Fruit fly (Drosophila melanogaster) whole organism, embryonic: ENCODE data around the gene Cyp9f2.

Experiments
- Blimp-1 ChIP-seq: fragments of 200-800 bp; sonication (Bioruptor generic); optimal IDR thresholded peaks from 3 replicates; lab custom pipeline; 2018; ENCODE audit warnings: missing biosample characterization, missing genetic modification characterization, mild to moderate bottlenecking, moderate library complexity, missing genetic modification reagents
- CG10147 ChIP-seq: fragments of 200-800 bp; sonication (Bioruptor generic); optimal IDR thresholded peaks from 2 replicates; lab custom pipeline; 2019; ENCODE audit warnings: missing biosample characterization, mild to moderate bottlenecking, missing genetic modification characterization, moderate library complexity
- CG10431 ChIP-seq: fragments of 200-800 bp; sonication (Bioruptor generic); optimal IDR thresholded peaks from 3 replicates; lab custom pipeline; 2018; ENCODE audit warnings: missing biosample characterization, mild to moderate bottlenecking, missing genetic modification characterization
- CG11093 ChIP-seq: fragments of 200-800 bp; sonication (Bioruptor generic); IDR thresholded peaks from 3 replicates; pipeline ENCODE4 v1.3.6; 2022; ENCODE audit warnings: missing biosample characterization, missing genetic modification characterization
- CG12155 ChIP-seq: fragments of 200-800 bp; sonication (Bioruptor generic); optimal IDR thresholded peaks from 3 replicates; lab custom pipeline; 2016; ENCODE audit warnings: missing biosample characterization, missing genetic modification characterization
- CG12942 ChIP-seq: fragments of 200-800 bp; sonication (Bioruptor generic); optimal IDR thresholded peaks from 3 replicates; lab custom pipeline; 2016; ENCODE audit warnings: missing biosample characterization, missing genetic modification characterization
- CG13287 ChIP-seq: fragments of 200-800 bp; sonication (Bioruptor generic); IDR thresholded peaks from 2 replicates; pipeline ENCODE4 v1.3.6; 2022; ENCODE audit warnings: missing biosample characterization, missing genetic modification characterization; ENCODE audit not compliant: partially characterized antibody
- CG14050 ChIP-seq: fragments of 200-800 bp; sonication (Bioruptor generic); IDR thresholded peaks from 3 replicates; pipeline ENCODE4 v1.3.6; 2022; ENCODE audit warnings: missing biosample characterization, missing genetic modification characterization
- CG17186 ChIP-seq: fragments of 200-800 bp; sonication (Bioruptor generic); optimal IDR thresholded peaks from 3 replicates; lab custom pipeline; 2017; ENCODE audit warnings: missing biosample characterization, missing genetic modification reagents, missing genetic modification characterization
- CG17359 ChIP-seq: fragments of 200-800 bp; sonication (Bioruptor generic); optimal IDR thresholded peaks from 3 replicates; lab custom pipeline; 2018; ENCODE audit warnings: missing biosample characterization, mild to moderate bottlenecking, missing genetic modification characterization, moderate library complexity
- CG2712 ChIP-seq: fragments of 200-800 bp; optimal IDR thresholded peaks from 3 replicates; lab custom pipeline; 2019; ENCODE audit warnings: missing biosample characterization, mild to moderate bottlenecking, missing genetic modification characterization, moderate library complexity
- CG30020 ChIP-seq: fragments of 200-800 bp; optimal IDR thresholded peaks from 2 replicates; lab custom pipeline; 2019; ENCODE audit warnings: missing biosample characterization, mild to moderate bottlenecking, missing genetic modification characterization, moderate library complexity
- CG34376 ChIP-seq: fragments of 200-800 bp; sonication (Bioruptor generic); optimal IDR thresholded peaks from 2 replicates; lab custom pipeline; 2018; ENCODE audit warnings: missing biosample characterization, mild to moderate bottlenecking, missing genetic modification characterization
- CG34422 ChIP-seq: fragments of 200-800 bp; sonication (Bioruptor generic); IDR thresholded peaks from 3 replicates; pipeline ENCODE4 v1.3.6; 2022; ENCODE audit warnings: missing biosample characterization, missing genetic modification characterization
- CG4282 ChIP-seq: fragments of 200-800 bp; sonication (Bioruptor generic); optimal IDR thresholded peaks from 2 replicates; lab custom pipeline; 2016; ENCODE audit warnings: missing biosample characterization, missing genetic modification characterization
- CG6765 ChIP-seq: fragments of 200-800 bp; sonication (Bioruptor generic); optimal IDR thresholded peaks from 3 replicates; lab custom pipeline; 2017; ENCODE audit warnings: missing biosample characterization, mild to moderate bottlenecking, missing genetic modification characterization
- CG7745 ChIP-seq: fragments of 200-800 bp; sonication (Bioruptor generic); optimal IDR thresholded peaks from 2 replicates; lab custom pipeline; 2018; ENCODE audit warnings: missing biosample characterization, mild to moderate bottlenecking, missing genetic modification characterization, moderate library complexity
- CG8281 ChIP-seq: fragments of 200-800 bp; sonication (Bioruptor generic); optimal IDR thresholded peaks from 2 replicates; lab custom pipeline; 2018; ENCODE audit warnings: missing biosample characterization, mild to moderate bottlenecking, missing genetic modification characterization, moderate library complexity
- CG8290 ChIP-seq, 3 experiments: fragments of 200-800 bp; sonication (Bioruptor generic); optimal IDR thresholded peaks; 2 replicates each; lab custom pipeline; 2016 to 2019; ENCODE audit warnings: missing biosample characterization in 3 of 3, missing genetic modification characterization in 3 of 3, mild to moderate bottlenecking in 2 of 3, moderate library complexity in 1 of 3
- CG8944 ChIP-seq: fragments of 200-800 bp; sonication (Bioruptor generic); optimal IDR thresholded peaks from 3 replicates; lab custom pipeline; 2016; ENCODE audit warnings: missing biosample characterization, missing genetic modification characterization
- CG9817 ChIP-seq: fragments of 200-800 bp; sonication (Bioruptor generic); optimal IDR thresholded peaks from 2 replicates; lab custom pipeline; 2018; ENCODE audit warnings: missing biosample characterization, mild to moderate bottlenecking, missing genetic modification characterization, moderate library complexity
- CoRest ChIP-seq: fragments of 200-800 bp; sonication (Bioruptor generic); optimal IDR thresholded peaks from 3 replicates; lab custom pipeline; 2018; ENCODE audit warnings: missing biosample characterization, mild to moderate bottlenecking, missing genetic modification characterization, moderate library complexity
- Ets65A ChIP-seq: fragments of 200-800 bp; sonication (Bioruptor generic); peaks from one replicate; lab custom pipeline; 2016; ENCODE audit warnings: missing biosample characterization, missing genetic modification characterization
- HLHmδ ChIP-seq: fragments of 200-800 bp; sonication (Bioruptor generic); optimal IDR thresholded peaks from 2 replicates; lab custom pipeline; 2018; ENCODE audit warnings: missing biosample characterization, mild to moderate bottlenecking, missing genetic modification characterization, moderate library complexity
- Hr51 ChIP-seq, 2 experiments: fragments of 200-800 bp; sonication (Bioruptor generic); optimal IDR thresholded peaks; 2 replicates in 1 of 2; 3 replicates in 1 of 2; lab custom pipeline; 2016 to 2018; ENCODE audit warnings: missing biosample characterization in 2 of 2, missing genetic modification characterization in 2 of 2, mild to moderate bottlenecking in 1 of 2, moderate library complexity in 1 of 2
- Lim3 ChIP-seq: fragments of 200-800 bp; sonication (Bioruptor generic); IDR thresholded peaks from 2 replicates; pipeline ENCODE4 v1.3.6; 2022; ENCODE audit warnings: missing biosample characterization, missing genetic modification characterization
- NC2β ChIP-seq: fragments of 200-800 bp; sonication (Bioruptor generic); optimal IDR thresholded peaks from 2 replicates; lab custom pipeline; 2016; ENCODE audit warnings: missing biosample characterization, missing genetic modification characterization
- Oli ChIP-seq: fragments of 200-800 bp; sonication (Bioruptor generic); optimal IDR thresholded peaks from 2 replicates; lab custom pipeline; 2018; ENCODE audit warnings: missing biosample characterization, mild to moderate bottlenecking, missing genetic modification characterization, moderate library complexity
- PHDP ChIP-seq: fragments of 200-800 bp; sonication (Bioruptor generic); optimal IDR thresholded peaks from 3 replicates; lab custom pipeline; 2018; ENCODE audit warnings: missing biosample characterization, mild to moderate bottlenecking, missing genetic modification characterization, moderate library complexity
- Ssrp ChIP-seq: fragments of 200-800 bp; sonication (Bioruptor generic); optimal IDR thresholded peaks from 2 replicates; lab custom pipeline; 2018; ENCODE audit warnings: missing biosample characterization, mild to moderate bottlenecking, missing genetic modification characterization, moderate library complexity
- Vsx1 ChIP-seq: fragments of 200-800 bp; sonication (Bioruptor generic); optimal IDR thresholded peaks from 2 replicates; lab custom pipeline; 2017; ENCODE audit warnings: missing biosample characterization, mild to moderate bottlenecking, missing genetic modification characterization, missing genetic modification reagents
- Xbp1 ChIP-seq: fragments of 200-800 bp; sonication (Bioruptor generic); optimal IDR thresholded peaks from 3 replicates; lab custom pipeline; 2016; ENCODE audit warnings: missing biosample characterization, mild to moderate bottlenecking, missing genetic modification characterization
- caup ChIP-seq: fragments of 200-800 bp; sonication (Bioruptor generic); optimal IDR thresholded peaks from 3 replicates; lab custom pipeline; 2017; ENCODE audit warnings: missing biosample characterization, mild to moderate bottlenecking, missing genetic modification characterization, moderate library complexity; ENCODE audit not compliant: severe bottlenecking
- crp ChIP-seq, 2 experiments: fragments of 200-800 bp; sonication (Bioruptor generic); optimal IDR thresholded peaks; 2 replicates in 1 of 2; 3 replicates in 1 of 2; lab custom pipeline; 2017; ENCODE audit warnings: missing biosample characterization in 2 of 2, missing genetic modification characterization in 2 of 2, mild to moderate bottlenecking in 1 of 2, moderate library complexity in 1 of 2
- dysf ChIP-seq: fragments of 200-800 bp; sonication (Bioruptor generic); IDR thresholded peaks from 3 replicates; pipeline ENCODE4 v1.3.6; 2022; ENCODE audit warnings: missing biosample characterization, missing genetic modification characterization
- fd96Cb ChIP-seq: fragments of 200-800 bp; sonication (Bioruptor generic); optimal IDR thresholded peaks from 2 replicates; lab custom pipeline; 2018; ENCODE audit warnings: missing biosample characterization, mild to moderate bottlenecking, missing genetic modification characterization, moderate library complexity
- gcm ChIP-seq: fragments of 200-800 bp; sonication (Bioruptor generic); optimal IDR thresholded peaks from 2 replicates; lab custom pipeline; 2019; ENCODE audit warnings: missing biosample characterization, mild to moderate bottlenecking, missing genetic modification characterization, moderate library complexity
- grau ChIP-seq: fragments of 200-800 bp; optimal IDR thresholded peaks from 3 replicates; lab custom pipeline; 2019; ENCODE audit warnings: missing biosample characterization, mild to moderate bottlenecking, missing genetic modification characterization, moderate library complexity
- ham ChIP-seq: fragments of 200-800 bp; sonication (Bioruptor generic); IDR thresholded peaks from 2 replicates; pipeline ENCODE4 v1.3.6; 2022; ENCODE audit warnings: missing biosample characterization, missing genetic modification characterization
- insv ChIP-seq, 2 experiments: fragments of 200-800 bp; sonication (Bioruptor generic); optimal IDR thresholded peaks; 3 replicates each; lab custom pipeline; 2016 to 2018; ENCODE audit warnings: missing biosample characterization in 2 of 2, missing genetic modification characterization in 2 of 2
- lab ChIP-seq: fragments of 200-800 bp; sonication (Bioruptor generic); optimal IDR thresholded peaks from 3 replicates; lab custom pipeline; 2017; ENCODE audit warnings: missing biosample characterization, missing genetic modification characterization, mild to moderate bottlenecking, moderate library complexity, missing genetic modification reagents
- mirr ChIP-seq: fragments of 200-800 bp; sonication (Bioruptor generic); optimal IDR thresholded peaks from 3 replicates; lab custom pipeline; 2018; ENCODE audit warnings: missing biosample characterization, mild to moderate bottlenecking, missing genetic modification characterization
- sna ChIP-seq: fragments of 200-800 bp; sonication (Bioruptor generic); IDR thresholded peaks from 2 replicates; pipeline ENCODE4 v1.3.6; 2022; ENCODE audit warnings: missing biosample characterization, missing genetic modification characterization; ENCODE audit not compliant: partially characterized antibody
- stwl ChIP-seq: fragments of 200-800 bp; sonication (Bioruptor generic); optimal IDR thresholded peaks from 3 replicates; lab custom pipeline; 2018; ENCODE audit warnings: missing biosample characterization, mild to moderate bottlenecking, missing genetic modification characterization, moderate library complexity
- sug ChIP-seq: fragments of 200-800 bp; optimal IDR thresholded peaks from 2 replicates; lab custom pipeline; 2019; ENCODE audit warnings: missing biosample characterization, mild to moderate bottlenecking, missing genetic modification characterization, moderate library complexity
- tin ChIP-seq: fragments of 200-800 bp; sonication (Bioruptor generic); optimal IDR thresholded peaks from 3 replicates; lab custom pipeline; 2016; ENCODE audit warnings: missing biosample characterization, missing genetic modification characterization

Cyp9f2 gene

DNA sequence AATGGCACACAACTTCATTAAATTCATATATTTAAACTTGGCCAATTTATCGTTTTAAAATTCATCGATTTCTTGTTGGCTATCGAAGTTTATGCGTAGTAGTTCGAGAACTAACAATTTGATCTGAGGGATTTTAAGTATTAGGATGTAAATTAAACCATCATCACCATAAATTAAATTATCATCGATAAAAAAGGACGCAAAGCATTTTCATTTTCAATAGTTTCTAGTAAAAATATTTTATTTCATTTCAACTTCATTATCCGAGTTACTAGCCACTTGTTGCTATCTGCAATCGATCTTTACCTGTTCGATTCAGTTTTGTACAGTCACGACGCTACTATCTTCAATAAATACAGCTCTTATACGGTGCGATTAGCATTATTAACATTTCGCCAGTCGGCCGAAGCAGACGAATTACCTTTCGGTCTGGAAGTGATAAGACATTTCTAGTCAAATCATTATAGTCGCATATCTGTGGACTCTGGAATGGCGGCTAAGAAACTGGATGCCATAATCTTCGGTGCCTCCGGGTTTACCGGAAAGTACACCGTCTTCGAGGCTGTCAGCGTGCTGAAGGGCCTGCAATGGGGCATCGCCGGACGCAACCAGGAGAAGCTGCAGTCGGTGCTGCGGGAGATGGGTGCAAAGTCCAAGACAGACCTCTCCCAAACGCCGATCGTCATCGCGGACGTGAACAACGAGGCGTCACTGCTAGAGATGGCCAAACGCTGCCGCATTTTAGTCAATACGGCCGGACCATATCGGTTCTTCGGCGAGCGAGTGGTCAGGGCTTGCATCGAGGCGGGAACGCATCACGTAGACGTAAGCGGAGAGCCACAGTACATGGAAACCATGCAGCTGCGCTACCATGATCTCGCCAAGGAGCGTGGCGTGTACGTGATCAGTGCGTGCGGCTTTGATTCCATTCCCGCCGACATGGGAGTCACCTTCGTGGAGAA lies 688 bp upstream of the Cyp9f2 start, which contains the start of gene CG5167 (continued):
- TF ChIP-seq grau (tag; lab: Kevin White, UChicago) (peak; percentile 56), CG12942 (peak; percentile 18), Ssrp (tag; lab: Kevin White, UChicago) (peak; percentile 14), Vsx1 (peak; percentile 9), CG6765 (GFP tag; lab: Kevin White, UChicago) (peak; percentile 44), Oli (tag; lab: Kevin White, UChicago) (peak; percentile 2), lab (peak; percentile 54), Ets65A (GFP tag; lab: Kevin White, UChicago) (peak; percentile 44), CG10147 (GFP tag; lab: Kevin White, UChicago) (peak; percentile 25), CG8281 (tag; lab: Kevin White, UChicago) (no peak), CG13287 (GFP tag; lab: Robert Waterston, UW) (peak; percentile 52; the same call in 1 of the 2 replicates), Xbp1 (GFP tag; lab: Kevin White, UChicago) (peak; percentile 28), CG10431 (GFP tag; lab: Kevin White, UChicago) (no peak), sug (tag; lab: Kevin White, UChicago) (peak; percentile 36), tin (peak; percentile 18), insv (GFP tag; optimal IDR thresholded peaks at IDR 0.05; lab: Kevin White, UChicago) (peak in 1 of 2 experiments; percentile 4), CG14050 (GFP tag; lab: Robert Waterston, UW) (no peak), CG17359 (peak; percentile 49), CG7745 (tag; lab: Kevin White, UChicago) (no peak), CG2712 (tag; lab: Kevin White, UChicago) (peak; percentile 64), caup (GFP tag; lab: Kevin White, UChicago) (peak; percentile 6), HLHmδ (GFP tag; lab: Kevin White, UChicago) (no peak), dysf (GFP tag; lab: Robert Waterston, UW) (0 out of 3 replicates have a peak, but pooled peaks have one; percentile 22), sna (GFP tag; lab: Robert Waterston, UW) (no peak), Blimp-1 (GFP tag; lab: Kevin White, UChicago) (no peak), CG12155 (peak; percentile 38), ham (no peak), CG8290 (GFP tag; optimal IDR thresholded peaks at IDR 0.05; lab: Kevin White, UChicago) (peak; percentile 61), CG8290 (tag; optimal IDR thresholded peaks at IDR 0.05; lab: Kevin White, UChicago) (peak in 1 of 2 experiments; percentile 29), CG4282 (GFP tag; lab: Kevin White, UChicago) (peak; percentile 18), Lim3 (GFP tag; lab: Robert Waterston, UW) (no peak), CG17186 (GFP tag; lab: Kevin White, UChicago) (no peak), stwl (tag; lab: Kevin White, UChicago) (peak; percentile 60), CG11093 (GFP tag; lab: Robert Waterston, UW) (no peak), CG8944 (GFP tag; lab: Kevin White, UChicago) (no peak), NC2β (no peak), mirr (GFP tag; lab: Kevin White, UChicago) (peak; percentile 54), gcm (GFP tag; lab: Kevin White, UChicago) (peak; percentile 19), CG34376 (GFP tag; lab: Kevin White, UChicago) (peak; percentile 76), PHDP (peak; percentile 66), fd96Cb (tag; lab: Kevin White, UChicago) (peak; percentile 9), CG9817 (tag; lab: Kevin White, UChicago) (no peak), crp (GFP tag; optimal IDR thresholded peaks at IDR 0.05; lab: Kevin White, UChicago) (no peak), Hr51 (GFP tag; optimal IDR thresholded peaks at IDR 0.05; lab: Kevin White, UChicago) (peak in 1 of 2 experiments; percentile 48), CoRest (tag; lab: Kevin White, UChicago) (peak; percentile 45), CG34422 (GFP tag; lab: Robert Waterston, UW) (0 out of 3 replicates have a peak, but pooled peaks have one; percentile 30), CG30020 (tag; lab: Kevin White, UChicago) (peak; percentile 5)
